3 fruit fly cellular contexts compared by ENCODE assay signal in the genomic region with DNA sequence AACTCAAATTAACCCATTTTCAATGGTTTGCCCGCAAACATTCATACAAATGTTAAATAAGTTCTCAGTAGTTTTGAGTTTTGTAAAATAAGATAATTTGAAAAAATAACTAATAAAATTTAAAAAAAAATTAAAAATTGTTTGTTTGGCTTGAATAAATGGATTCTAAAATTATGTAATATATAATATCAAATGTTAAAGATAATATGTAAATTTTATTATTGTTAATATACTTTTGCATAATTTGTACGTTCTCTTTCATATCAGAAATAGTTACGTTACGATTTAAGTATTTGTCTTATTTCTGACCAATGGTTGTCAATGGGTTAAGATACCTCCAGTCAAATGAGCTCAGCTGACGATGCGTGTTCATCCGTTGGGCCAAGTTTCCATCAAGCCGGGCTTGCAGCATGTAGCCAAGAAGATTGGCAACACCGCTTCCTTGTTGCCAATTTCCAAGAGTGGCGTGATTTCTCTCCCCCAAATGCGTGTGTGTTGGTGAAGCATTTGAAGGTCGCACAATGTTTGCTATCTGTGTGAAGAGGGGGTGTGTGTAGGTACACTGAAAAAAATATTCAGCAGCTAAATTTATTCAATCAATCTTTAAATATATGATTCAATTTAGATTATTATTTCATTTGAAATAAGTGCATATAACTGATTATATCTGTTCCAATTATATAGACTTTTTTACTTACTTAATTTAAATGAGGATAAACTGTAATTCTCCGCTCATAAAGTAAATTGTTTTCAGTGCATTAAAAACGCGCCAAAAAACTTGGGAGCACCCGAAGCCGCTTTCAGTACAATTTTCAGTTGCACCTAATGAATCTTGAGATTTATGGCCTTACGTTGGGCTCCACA.
A peak's percentile ranks its signal among the peaks of the same experiment; 100 is the strongest.
TF ChIP-seq lines count a peak whose summit lies in the region.

No protein-coding gene starts in this region.

TF ChIP-seq in whole organism, embryonic, 481 proteins besides CTCF, POLR2A, EP300 and RAD21 (continued from another document and continues in another):
- no peak for TF ChIP-seq gsb (GFP tag; IDR thresholded peaks at IDR 0.05; lab: Robert Waterston, UW)
- peak; percentile 52 for TF ChIP-seq Sox102F (GFP tag; optimal IDR thresholded peaks at IDR 0.05; lab: Kevin White, UChicago)
- TF ChIP-seq Taf1 (GFP tag; IDR thresholded peaks at IDR 0.05; lab: Robert Waterston, UW), result no peak
- TF ChIP-seq tll (GFP tag; optimal IDR thresholded peaks at IDR 0.05; lab: Kevin White, UChicago), result no peak
- no peak for TF ChIP-seq tap (tag; optimal IDR thresholded peaks at IDR 0.05; lab: Kevin White, UChicago)
- no peak for TF ChIP-seq YL-1 (GFP tag; optimal IDR thresholded peaks at IDR 0.05; lab: Kevin White, UChicago)
- peak; percentile 24 for TF ChIP-seq zf30C (GFP tag; optimal IDR thresholded peaks at IDR 0.05; lab: Kevin White, UChicago)
- TF ChIP-seq Dek (tag; optimal IDR thresholded peaks at IDR 0.05; lab: Kevin White, UChicago), result no peak
- TF ChIP-seq CG8290 (GFP tag; optimal IDR thresholded peaks at IDR 0.05; lab: Kevin White, UChicago), result no peak
- TF ChIP-seq CG8290 (tag; optimal IDR thresholded peaks at IDR 0.05; lab: Kevin White, UChicago), result no peak
- TF ChIP-seq amos (GFP tag; IDR thresholded peaks at IDR 0.05; lab: Robert Waterston, UW; ENCODE audit: partially characterized antibody), result no peak
- peak; percentile 55; the same call in 1 of the 2 replicates for TF ChIP-seq vvl (GFP tag; IDR thresholded peaks at IDR 0.05; lab: Robert Waterston, UW)
- no peak for TF ChIP-seq sqz (GFP tag; optimal IDR thresholded peaks at IDR 0.05; lab: Kevin White, UChicago)
- TF ChIP-seq CG14710 (tag; optimal IDR thresholded peaks at IDR 0.05; lab: Kevin White, UChicago), result peak; percentile 11
- no peak for TF ChIP-seq Hey (tag; optimal IDR thresholded peaks at IDR 0.05; lab: Kevin White, UChicago)
- peak; percentile 42 for TF ChIP-seq grau (tag; optimal IDR thresholded peaks at IDR 0.05; lab: Kevin White, UChicago)
- TF ChIP-seq ftz-f1 (GFP tag; optimal IDR thresholded peaks at IDR 0.05; lab: Kevin White, UChicago), result no peak
- no peak for TF ChIP-seq Rx (GFP tag; IDR thresholded peaks at IDR 0.05; lab: Robert Waterston, UW)
- TF ChIP-seq Dll (GFP tag; IDR thresholded peaks at IDR 0.05; lab: Robert Waterston, UW; ENCODE audit: partially characterized antibody), result no peak
- peak; percentile 45 for TF ChIP-seq CG10979 (tag; optimal IDR thresholded peaks at IDR 0.05; lab: Kevin White, UChicago)
- no peak for TF ChIP-seq CG5953 (GFP tag; IDR thresholded peaks at IDR 0.05; lab: Robert Waterston, UW)
- TF ChIP-seq CG15269 (tag; optimal IDR thresholded peaks at IDR 0.05; lab: Kevin White, UChicago), result peak; percentile 14
- TF ChIP-seq CG17612 (GFP tag; IDR thresholded peaks at IDR 0.05; lab: Robert Waterston, UW), result no peak
- no peak for TF ChIP-seq Camta (GFP tag; optimal IDR thresholded peaks at IDR 0.05; lab: Kevin White, UChicago)
- no peak for TF ChIP-seq CG33557 (GFP tag; optimal IDR thresholded peaks at IDR 0.05; lab: Kevin White, UChicago)
- TF ChIP-seq ara (GFP tag; IDR thresholded peaks at IDR 0.05; lab: Robert Waterston, UW), result no peak
- TF ChIP-seq MBD-R2 (GFP tag; IDR thresholded peaks at IDR 0.05; lab: Robert Waterston, UW), result no peak
- no peak for TF ChIP-seq CG2889 (GFP tag; IDR thresholded peaks at IDR 0.05; lab: Robert Waterston, UW)
- TF ChIP-seq jigr1 (GFP tag; IDR thresholded peaks at IDR 0.05; lab: Robert Waterston, UW), result no peak
- peak; percentile 49; the same call in 1 of the 2 replicates for TF ChIP-seq sob (GFP tag; IDR thresholded peaks at IDR 0.05; lab: Robert Waterston, UW)
- no peak for TF ChIP-seq Optix (GFP tag; IDR thresholded peaks at IDR 0.05; lab: Robert Waterston, UW)
- peak; percentile 20 for TF ChIP-seq CG2678 (tag; optimal IDR thresholded peaks at IDR 0.05; lab: Kevin White, UChicago)
- TF ChIP-seq sug (tag; optimal IDR thresholded peaks at IDR 0.05; lab: Kevin White, UChicago), result no peak
- peak; percentile 24 for TF ChIP-seq CG30403 (GFP tag; optimal IDR thresholded peaks at IDR 0.05; lab: Kevin White, UChicago)
- no peak for TF ChIP-seq CG9932 (GFP tag; IDR thresholded peaks at IDR 0.05; lab: Robert Waterston, UW)
- no peak; the same call in 1 of the 2 replicates for TF ChIP-seq E2f1 (GFP tag; IDR thresholded peaks at IDR 0.05; lab: Robert Waterston, UW)
- TF ChIP-seq cwo (GFP tag; optimal IDR thresholded peaks at IDR 0.05; lab: Kevin White, UChicago), result no peak
- no peak for TF ChIP-seq CG2199 (GFP tag; IDR thresholded peaks at IDR 0.05; lab: Robert Waterston, UW)
- TF ChIP-seq Max (GFP tag; optimal IDR thresholded peaks at IDR 0.05; lab: Kevin White, UChicago), result no peak
- TF ChIP-seq Aef1 (GFP tag; IDR thresholded peaks at IDR 0.05; lab: Robert Waterston, UW), result no peak
- no peak for TF ChIP-seq gro (GFP tag; optimal IDR thresholded peaks at IDR 0.05; lab: Kevin White, UChicago)
- TF ChIP-seq jumu (GFP tag; optimal IDR thresholded peaks at IDR 0.05; lab: Kevin White, UChicago), result no peak

TF ChIP-seq in whole organism, prepupa, 60 proteins besides CTCF, POLR2A, EP300 and RAD21 (continued from another document):
- TF ChIP-seq CG10631 (GFP tag; optimal IDR thresholded peaks at IDR 0.05; lab: Kevin White, UChicago), result peak; percentile 23
- TF ChIP-seq Ets96B (tag; optimal IDR thresholded peaks at IDR 0.05; lab: Kevin White, UChicago), result peak; percentile 56
- peak; percentile 53 for TF ChIP-seq CG4318 (GFP tag; optimal IDR thresholded peaks at IDR 0.05; lab: Kevin White, UChicago)
- no peak for TF ChIP-seq Lpt (GFP tag; optimal IDR thresholded peaks at IDR 0.05; lab: Kevin White, UChicago)
- TF ChIP-seq vri (GFP tag; optimal IDR thresholded peaks at IDR 0.05; lab: Kevin White, UChicago), result peak; percentile 26
- no peak for TF ChIP-seq CG16779 (tag; optimal IDR thresholded peaks at IDR 0.05; lab: Kevin White, UChicago)
- peak; percentile 2 for TF ChIP-seq Ets21C (GFP tag; optimal IDR thresholded peaks at IDR 0.05; lab: Kevin White, UChicago)
- TF ChIP-seq CG8119 (GFP tag; IDR thresholded peaks at IDR 0.05; lab: Robert Waterston, UW), result peak; percentile 68
- TF ChIP-seq CG9139 (GFP tag; optimal IDR thresholded peaks at IDR 0.05; lab: Kevin White, UChicago), result peak; percentile 48
- peak; percentile 21 for TF ChIP-seq CG6792 (GFP tag; optimal IDR thresholded peaks at IDR 0.05; lab: Kevin White, UChicago)
- TF ChIP-seq CG11294 (GFP tag; IDR thresholded peaks at IDR 0.05; lab: Robert Waterston, UW), result no peak
- TF ChIP-seq Met (GFP tag; optimal IDR thresholded peaks at IDR 0.05; lab: Kevin White, UChicago), result peak; percentile 58
- TF ChIP-seq net (GFP tag; optimal IDR thresholded peaks at IDR 0.05; lab: Kevin White, UChicago), result peak; percentile 42
- peak; percentile 19 for TF ChIP-seq fd59A (GFP tag; optimal IDR thresholded peaks at IDR 0.05; lab: Kevin White, UChicago)
- peak; percentile 73 for TF ChIP-seq CG32006 (GFP tag; optimal IDR thresholded peaks at IDR 0.05; lab: Kevin White, UChicago)
- peak; percentile 66 for TF ChIP-seq Smox (GFP tag; optimal IDR thresholded peaks at IDR 0.05; lab: Kevin White, UChicago)
- TF ChIP-seq Sox15 (GFP tag; optimal IDR thresholded peaks at IDR 0.05; lab: Kevin White, UChicago), result peak; percentile 6
- TF ChIP-seq CG6854 (GFP tag; optimal IDR thresholded peaks at IDR 0.05; lab: Kevin White, UChicago), result peak; percentile 34
- peak; percentile 50 for TF ChIP-seq esn (GFP tag; optimal IDR thresholded peaks at IDR 0.05; lab: Kevin White, UChicago)
- TF ChIP-seq fd85E (GFP tag; optimal IDR thresholded peaks at IDR 0.05; lab: Kevin White, UChicago), result no peak
- TF ChIP-seq dsx (GFP tag; optimal IDR thresholded peaks at IDR 0.05; lab: Kevin White, UChicago; ENCODE audit: poor library complexity, severe bottlenecking), result peak; percentile 66
- TF ChIP-seq eg (GFP tag; IDR thresholded peaks at IDR 0.05; lab: Robert Waterston, UW), result peak; percentile 54; the same call in 1 of the 3 replicates
- TF ChIP-seq cyc (GFP tag; optimal IDR thresholded peaks at IDR 0.05; lab: Kevin White, UChicago), result peak; percentile 59
- TF ChIP-seq CG15336 (GFP tag; IDR thresholded peaks at IDR 0.05; lab: Robert Waterston, UW), result peak; percentile 75
- peak; percentile 35 for TF ChIP-seq dac (GFP tag; optimal IDR thresholded peaks at IDR 0.05; lab: Kevin White, UChicago)
- peak; percentile 50 for TF ChIP-seq CG8632 (GFP tag; optimal IDR thresholded peaks at IDR 0.05; lab: Kevin White, UChicago)
- peak; percentile 9 for TF ChIP-seq spab (GFP tag; optimal IDR thresholded peaks at IDR 0.05; lab: Kevin White, UChicago)
- peak; percentile 57 for TF ChIP-seq pdm3 (GFP tag; optimal IDR thresholded peaks at IDR 0.05; lab: Kevin White, UChicago)
- TF ChIP-seq fkh (GFP tag; optimal IDR thresholded peaks at IDR 0.05; lab: Kevin White, UChicago), result no peak
- TF ChIP-seq CG10669 (GFP tag; optimal IDR thresholded peaks at IDR 0.05; lab: Kevin White, UChicago), result peak; percentile 14
- TF ChIP-seq lz (GFP tag; optimal IDR thresholded peaks at IDR 0.05; lab: Kevin White, UChicago), result peak; percentile 37
- no peak for TF ChIP-seq CG8319 (GFP tag; optimal IDR thresholded peaks at IDR 0.05; lab: Kevin White, UChicago)
- peak; percentile 38 to 64 for TF ChIP-seq ss (GFP tag; optimal IDR thresholded peaks at IDR 0.05; lab: Kevin White, UChicago)
- TF ChIP-seq CG6163 (GFP tag; IDR thresholded peaks at IDR 0.05; lab: Robert Waterston, UW), result peak; percentile 75
- peak; percentile 62 for TF ChIP-seq topi (GFP tag; optimal IDR thresholded peaks at IDR 0.05; lab: Kevin White, UChicago)
- TF ChIP-seq acj6 (GFP tag; optimal IDR thresholded peaks at IDR 0.05; lab: Kevin White, UChicago), result peak; percentile 44
- TF ChIP-seq CG31627 (GFP tag; optimal IDR thresholded peaks at IDR 0.05; lab: Kevin White, UChicago), result peak; percentile 32
- TF ChIP-seq Eip75B (GFP tag; optimal IDR thresholded peaks at IDR 0.05; lab: Kevin White, UChicago), result peak; percentile 51
- TF ChIP-seq Hr39 (GFP tag; optimal IDR thresholded peaks at IDR 0.05; lab: Kevin White, UChicago), result peak; percentile 7
- peak; percentile 90 for TF ChIP-seq Eip78C (GFP tag; lab: Kevin White, UChicago)

TF ChIP-seq in whole organism, wandering third instar larva, 38 proteins besides CTCF, POLR2A, EP300 and RAD21 (continued from another document):
- TF ChIP-seq psq (GFP tag; optimal IDR thresholded peaks at IDR 0.05; lab: Kevin White, UChicago), result peak; percentile 60
- peak; percentile 21 for TF ChIP-seq ey (GFP tag; optimal IDR thresholded peaks at IDR 0.05; lab: Kevin White, UChicago)
- no peak for TF ChIP-seq GATAd (GFP tag; optimal IDR thresholded peaks at IDR 0.05; lab: Kevin White, UChicago)
